Worm (Caenorhabditis elegans): ENCODE results near the gene F13D2.1.

F13D2.1 gene

DNA sequence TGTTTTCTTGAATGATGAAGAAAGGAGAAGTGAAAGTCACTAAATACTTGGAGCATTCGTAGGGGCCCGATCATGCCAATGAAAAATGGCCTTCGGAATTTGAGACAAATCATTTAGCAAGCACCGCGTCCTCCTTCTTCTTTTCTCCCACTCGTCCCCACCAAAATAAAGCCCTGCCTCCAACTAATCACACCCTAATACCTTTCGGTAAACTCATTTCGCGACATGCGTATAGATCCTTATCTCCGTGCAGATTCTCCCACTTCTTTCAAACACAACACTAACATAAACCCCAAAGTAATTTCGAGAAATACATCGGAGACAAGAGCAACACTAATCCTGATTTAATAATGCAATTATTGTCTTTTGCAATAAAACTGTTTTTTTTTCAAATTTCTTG is 51.8 kb downstream of the F13D2.1 start:
- TF ChIP-seq efl-3 (GFP tag; optimal IDR thresholded peaks at IDR 0.05) (no peak), dsc-1 (tag; optimal IDR thresholded peaks at IDR 0.05) (no peak), nhr-19 (GFP tag; conservative IDR thresholded peaks at IDR 0.05) (no peak), grh-1 (GFP tag; IDR thresholded peaks at IDR 0.05) (no peak), unc-30 (tag; optimal IDR thresholded peaks at IDR 0.05) (peak; percentile 14), mab-9 (GFP tag; IDR thresholded peaks at IDR 0.05) (peak; percentile 68), lin-14 (GFP tag; optimal IDR thresholded peaks at IDR 0.05) (peak; percentile 18), hlh-4 (tag; optimal IDR thresholded peaks at IDR 0.05) (no peak), blmp-1 (tag; optimal IDR thresholded peaks at IDR 0.05) (peak; percentile 4)

DNA sequence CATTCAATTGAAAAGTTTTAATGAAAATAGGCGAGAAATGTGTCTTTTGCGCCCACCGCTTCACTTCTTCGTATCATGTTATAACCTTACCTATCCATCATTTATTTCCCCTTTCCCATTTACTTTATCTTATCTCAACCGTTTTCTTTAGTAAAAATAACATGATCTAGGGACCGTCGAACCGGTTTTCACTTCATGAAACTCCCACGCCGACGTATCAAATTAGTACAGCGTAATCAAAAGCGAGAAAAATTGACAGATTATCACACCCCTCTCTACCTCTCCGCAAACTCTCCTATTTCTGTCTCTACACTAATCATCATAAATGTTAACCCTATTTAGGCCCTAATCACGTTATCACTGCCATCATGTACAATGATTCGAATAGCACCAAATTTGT is 52.4 kb downstream of the F13D2.1 start:
- no peak for TF ChIP-seq sox-4 (tag; optimal IDR thresholded peaks at IDR 0.05)
- no peak for TF ChIP-seq ceh-63 (GFP tag; optimal IDR thresholded peaks at IDR 0.05)
- TF ChIP-seq nhr-77 (tag; optimal IDR thresholded peaks at IDR 0.05): no peak
- peak; percentile 32 for TF ChIP-seq nhr-71 (tag; optimal IDR thresholded peaks at IDR 0.05)
- TF ChIP-seq nhr-19 (GFP tag; conservative IDR thresholded peaks at IDR 0.05): no peak
- peak; percentile 7 for TF ChIP-seq unc-130 (tag; optimal IDR thresholded peaks at IDR 0.05)
- TF ChIP-seq nhr-85 (tag): peak; percentile 68
- TF ChIP-seq nhr-20 (tag; optimal IDR thresholded peaks at IDR 0.05): peak; percentile 32
- TF ChIP-seq grh-1 (GFP tag; IDR thresholded peaks at IDR 0.05): peak; percentile 72
- TF ChIP-seq sptf-1 (tag; optimal IDR thresholded peaks at IDR 0.05): no peak
- TF ChIP-seq elt-3 (tag; optimal IDR thresholded peaks at IDR 0.05): peak in 5 of 6 experiments; percentile 81 to 97 (median 91)
- TF ChIP-seq blmp-1 (tag; optimal IDR thresholded peaks at IDR 0.05): peak; percentile 93
- peak; percentile 26 for TF ChIP-seq snu-23 (GFP tag; optimal IDR thresholded peaks at IDR 0.05)
- TF ChIP-seq F16B12.6 (tag; optimal IDR thresholded peaks at IDR 0.05): no peak
- no peak for TF ChIP-seq hlh-4 (tag; optimal IDR thresholded peaks at IDR 0.05)
- peak in 1 of 2 experiments; percentile 21 for TF ChIP-seq lin-35 (GFP tag; optimal IDR thresholded peaks at IDR 0.05)
- TF ChIP-seq lin-14 (GFP tag; optimal IDR thresholded peaks at IDR 0.05): peak; percentile 44

DNA sequence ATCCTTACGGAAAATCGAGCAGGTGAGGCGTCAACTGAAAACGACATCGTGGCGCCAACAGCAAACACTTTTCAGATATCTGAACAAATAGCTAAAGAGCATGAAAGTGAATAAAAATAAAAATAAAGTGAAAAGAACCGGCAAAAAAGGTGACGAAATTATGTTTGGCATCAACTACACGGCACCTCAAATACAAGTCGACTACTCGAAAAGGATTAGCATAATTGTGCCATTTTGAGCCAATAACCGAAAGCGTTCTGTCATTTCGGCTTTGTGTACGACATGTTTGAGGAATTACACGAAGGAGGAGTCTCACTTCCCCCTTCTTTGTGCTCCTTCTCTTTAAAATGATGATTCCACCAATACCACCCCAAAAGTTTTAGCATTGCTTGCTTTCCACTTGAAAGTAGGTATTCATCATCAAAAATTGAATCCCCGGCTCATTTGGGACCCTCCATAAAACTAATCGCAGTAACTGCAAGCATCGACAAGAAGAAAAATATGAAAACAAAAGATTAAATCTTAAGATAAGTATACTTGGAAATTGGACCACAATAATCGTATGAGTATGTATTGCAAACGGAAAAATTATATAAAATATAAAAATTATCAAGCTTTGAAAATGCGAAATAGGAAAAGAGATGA is 54.5 kb downstream of the F13D2.1 start:
- no peak for TF ChIP-seq ets-5 (GFP tag; IDR thresholded peaks at IDR 0.05)
- TF ChIP-seq mab-9 (GFP tag; IDR thresholded peaks at IDR 0.05): 0 out of 2 replicates have a peak, but pooled peaks have one; percentile 31

DNA sequence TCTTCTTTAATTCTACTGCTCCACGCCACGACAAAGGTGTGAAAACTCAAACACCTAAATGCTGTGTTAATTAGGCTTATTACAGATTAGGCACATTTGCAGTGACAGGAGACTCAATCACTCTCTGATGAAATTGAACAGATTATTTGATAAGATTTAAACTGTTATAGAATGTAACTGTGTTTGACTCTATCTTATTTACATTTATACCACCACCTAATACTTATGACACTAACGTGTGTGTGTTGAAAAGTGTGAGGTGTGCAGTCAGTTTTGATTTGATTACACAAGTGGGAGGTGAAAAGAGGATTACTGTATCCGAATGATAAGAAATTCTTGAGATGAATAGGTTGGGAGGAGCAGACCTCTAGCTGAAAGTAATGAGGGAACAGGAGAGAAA is 57.2 kb downstream of the F13D2.1 start:
- TF ChIP-seq lsy-2 (tag; optimal IDR thresholded peaks at IDR 0.05): peak in 1 of 2 experiments; percentile 5
- TF ChIP-seq elt-2 (tag; optimal IDR thresholded peaks at IDR 0.05): peak; percentile 77
- no peak for TF ChIP-seq nhr-20 (tag; optimal IDR thresholded peaks at IDR 0.05)
- TF ChIP-seq blmp-1 (tag; optimal IDR thresholded peaks at IDR 0.05): no peak
- TF ChIP-seq swsn-7 (tag; optimal IDR thresholded peaks at IDR 0.05): no peak

ce11 chrX:11126259-11126658 is 63.2 kb downstream of the F13D2.1 start:
- no peak for TF ChIP-seq unc-30 (tag; optimal IDR thresholded peaks at IDR 0.05)
- no peak for TF ChIP-seq isw-1 (GFP tag; IDR thresholded peaks at IDR 0.05)
- peak; percentile 27 for TF ChIP-seq lin-14 (GFP tag; optimal IDR thresholded peaks at IDR 0.05)
- peak; percentile 66 for TF ChIP-seq nhr-85 (tag)
- peak in 2 of 6 experiments; percentile 15 to 84 for TF ChIP-seq elt-3 (tag; optimal IDR thresholded peaks at IDR 0.05)
- TF ChIP-seq blmp-1 (tag; optimal IDR thresholded peaks at IDR 0.05): peak; percentile 72
- TF ChIP-seq xbp-1 (tag; optimal IDR thresholded peaks at IDR 0.05): no peak
- TF ChIP-seq lsy-2 (tag; optimal IDR thresholded peaks at IDR 0.05): no peak

- no peak for TF ChIP-seq pax-3 (tag; optimal IDR thresholded peaks at IDR 0.05)
- TF ChIP-seq nhr-12 (tag; optimal IDR thresholded peaks at IDR 0.05): no peak
Measured at ce11 chrX:11125520-11125919, 63.9 kb downstream of the F13D2.1 start, which contains the start of gene alr-1. Gene alr-1, minus strand, starts transcription at chrX:11125620.

Measured in whole organism, L1 larva.